Fruit fly (Drosophila melanogaster): ENCODE measurements around the gene Aldh7A1.
A peak's percentile ranks its signal among the peaks of the same experiment; 100 is the strongest.

The Aldh7A1 gene

dm6 chr3L:19231608-19232007 lies 37.1 kb downstream of the Aldh7A1 start:
- TF ChIP-seq Pif1A (GFP tag; optimal IDR thresholded peaks at IDR 0.05) (no peak), CG34367 (tag; optimal IDR thresholded peaks at IDR 0.05) (no peak), CG15710 (tag; optimal IDR thresholded peaks at IDR 0.05) (no peak), fd96Ca (GFP tag; IDR thresholded peaks at IDR 0.05) (no peak), CG8301 (tag; optimal IDR thresholded peaks at IDR 0.05) (no peak), D1 (tag; optimal IDR thresholded peaks at IDR 0.05) (no peak), CG10348 (GFP tag; IDR thresholded peaks at IDR 0.05) (no peak), CG17806 (tag; optimal IDR thresholded peaks at IDR 0.05) (no peak), CG9948 (tag; optimal IDR thresholded peaks at IDR 0.05) (no peak), CG14655 (GFP tag; optimal IDR thresholded peaks at IDR 0.05) (no peak), CG4496 (GFP tag; IDR thresholded peaks at IDR 0.05) (no peak), Pif1B (GFP tag; optimal IDR thresholded peaks at IDR 0.05) (no peak), CG8159 (tag; optimal IDR thresholded peaks at IDR 0.05) (no peak), EcR (GFP tag; optimal IDR thresholded peaks at IDR 0.05) (no peak), Ets98B (GFP tag; IDR thresholded peaks at IDR 0.05) (no peak)

dm6 chr3L:19230801-19231547 lies 37.7 kb downstream of the Aldh7A1 start:
- peak; percentile 42 for TF ChIP-seq CG8159 (tag; optimal IDR thresholded peaks at IDR 0.05)
- no peak for TF ChIP-seq gl (tag; optimal IDR thresholded peaks at IDR 0.05)
- peak; percentile 53 for TF ChIP-seq CG13204 (GFP tag; optimal IDR thresholded peaks at IDR 0.05)
- TF ChIP-seq EcR (GFP tag; optimal IDR thresholded peaks at IDR 0.05), result peak; percentile 59
- peak; percentile 4 for TF ChIP-seq CG17806 (tag; optimal IDR thresholded peaks at IDR 0.05)
- TF ChIP-seq fd96Ca (GFP tag; IDR thresholded peaks at IDR 0.05), result no peak
- TF ChIP-seq Snoo (tag; optimal IDR thresholded peaks at IDR 0.05), result no peak

dm6 chr3L:19229491-19229890 lies 39.2 kb downstream of the Aldh7A1 start:
- TF ChIP-seq CG34367 (tag; optimal IDR thresholded peaks at IDR 0.05) (no peak), CG9948 (tag; optimal IDR thresholded peaks at IDR 0.05) (no peak), EcR (GFP tag; optimal IDR thresholded peaks at IDR 0.05) (no peak), CG32121 (GFP tag; IDR thresholded peaks at IDR 0.05) (no peak), CG15710 (tag; optimal IDR thresholded peaks at IDR 0.05) (no peak), CG8301 (tag; optimal IDR thresholded peaks at IDR 0.05) (no peak), CG10348 (GFP tag; IDR thresholded peaks at IDR 0.05) (no peak), CG8159 (tag; optimal IDR thresholded peaks at IDR 0.05) (no peak), CG13204 (GFP tag; optimal IDR thresholded peaks at IDR 0.05) (no peak), CG17806 (tag; optimal IDR thresholded peaks at IDR 0.05) (no peak), Pif1A (GFP tag; optimal IDR thresholded peaks at IDR 0.05) (no peak), CG14655 (GFP tag; optimal IDR thresholded peaks at IDR 0.05) (no peak), D1 (tag; optimal IDR thresholded peaks at IDR 0.05) (no peak), Ets98B (GFP tag; IDR thresholded peaks at IDR 0.05) (no peak), gl (tag; optimal IDR thresholded peaks at IDR 0.05) (no peak), Snoo (tag; optimal IDR thresholded peaks at IDR 0.05) (no peak)

- TF ChIP-seq CG14655 (GFP tag; optimal IDR thresholded peaks at IDR 0.05) (no peak), CG8159 (tag; optimal IDR thresholded peaks at IDR 0.05) (no peak), Ets98B (GFP tag; IDR thresholded peaks at IDR 0.05) (no peak), Pif1B (GFP tag; optimal IDR thresholded peaks at IDR 0.05) (no peak), rn (GFP tag; IDR thresholded peaks at IDR 0.05) (no peak), fd96Ca (GFP tag; IDR thresholded peaks at IDR 0.05) (no peak), CG13204 (GFP tag; optimal IDR thresholded peaks at IDR 0.05) (no peak), CG4496 (GFP tag; IDR thresholded peaks at IDR 0.05) (no peak), CG9948 (tag; optimal IDR thresholded peaks at IDR 0.05) (no peak), Pif1A (GFP tag; optimal IDR thresholded peaks at IDR 0.05) (no peak), CG17806 (tag; optimal IDR thresholded peaks at IDR 0.05) (no peak), CG10348 (GFP tag; IDR thresholded peaks at IDR 0.05) (no peak), CG32121 (GFP tag; IDR thresholded peaks at IDR 0.05) (no peak), EcR (GFP tag; optimal IDR thresholded peaks at IDR 0.05) (no peak), CG12605 (GFP tag; IDR thresholded peaks at IDR 0.05) (no peak), Snoo (tag; optimal IDR thresholded peaks at IDR 0.05) (no peak), gl (tag; optimal IDR thresholded peaks at IDR 0.05) (no peak), D1 (tag; optimal IDR thresholded peaks at IDR 0.05) (no peak)
These were observed 39.8 kb downstream of the Aldh7A1 start for dm6 chr3L:19228857-19229398.

dm6 chr3L:19228371-19228817 lies 40.3 kb downstream of the Aldh7A1 start:
- TF ChIP-seq CG14655 (GFP tag; optimal IDR thresholded peaks at IDR 0.05) (no peak), CG32121 (GFP tag; IDR thresholded peaks at IDR 0.05) (no peak), rn (GFP tag; IDR thresholded peaks at IDR 0.05) (no peak), CG10348 (GFP tag; IDR thresholded peaks at IDR 0.05) (no peak), D1 (tag; optimal IDR thresholded peaks at IDR 0.05) (no peak), CG17806 (tag; optimal IDR thresholded peaks at IDR 0.05) (no peak), CG15710 (tag; optimal IDR thresholded peaks at IDR 0.05) (no peak), gl (tag; optimal IDR thresholded peaks at IDR 0.05) (no peak), Pif1B (GFP tag; optimal IDR thresholded peaks at IDR 0.05) (no peak), CG4496 (GFP tag; IDR thresholded peaks at IDR 0.05) (no peak), CG8159 (tag; optimal IDR thresholded peaks at IDR 0.05) (no peak), CG12605 (GFP tag; IDR thresholded peaks at IDR 0.05) (no peak), EcR (GFP tag; optimal IDR thresholded peaks at IDR 0.05) (no peak)

dm6 chr3L:19225687-19226086 lies 43.0 kb downstream of the Aldh7A1 start:
- TF ChIP-seq CG15710 (tag; optimal IDR thresholded peaks at IDR 0.05) (no peak), CG8159 (tag; optimal IDR thresholded peaks at IDR 0.05) (no peak), CG9948 (tag; optimal IDR thresholded peaks at IDR 0.05) (no peak), Pif1B (GFP tag; optimal IDR thresholded peaks at IDR 0.05) (no peak), CG13204 (GFP tag; optimal IDR thresholded peaks at IDR 0.05) (no peak), rn (GFP tag; IDR thresholded peaks at IDR 0.05) (no peak), CG8301 (tag; optimal IDR thresholded peaks at IDR 0.05) (no peak), D1 (tag; optimal IDR thresholded peaks at IDR 0.05) (no peak), CG34367 (tag; optimal IDR thresholded peaks at IDR 0.05) (no peak), CG12605 (GFP tag; IDR thresholded peaks at IDR 0.05) (no peak), Ets98B (GFP tag; IDR thresholded peaks at IDR 0.05) (no peak), Snoo (tag; optimal IDR thresholded peaks at IDR 0.05) (no peak), CG14655 (GFP tag; optimal IDR thresholded peaks at IDR 0.05) (no peak), gl (tag; optimal IDR thresholded peaks at IDR 0.05) (no peak), CG17806 (tag; optimal IDR thresholded peaks at IDR 0.05) (no peak), fd96Ca (GFP tag; IDR thresholded peaks at IDR 0.05) (no peak), EcR (GFP tag; optimal IDR thresholded peaks at IDR 0.05) (no peak), CG32121 (GFP tag; IDR thresholded peaks at IDR 0.05) (no peak), CG10348 (GFP tag; IDR thresholded peaks at IDR 0.05) (no peak), Pif1A (GFP tag; optimal IDR thresholded peaks at IDR 0.05) (no peak)
